Worm (Caenorhabditis elegans) whole organism, L4/young adult: ENCODE measurements around the gene ctsa-4.1.

Source experiments
- W03F9.2 ChIP-seq: fragments of 150-350 bp; optimal IDR thresholded peaks from 2 replicates; lab custom pipeline; 2014; ENCODE audit warnings: missing biosample characterization, missing genetic modification characterization
- dao-5 ChIP-seq: sonication (generic microtip); optimal IDR thresholded peaks from 2 replicates; lab custom pipeline; 2016; ENCODE audit warnings: missing genotype, missing genetic modification characterization, moderate library complexity, missing compliant biosample characterization
- him-1 ChIP-seq: sonication (generic microtip); optimal IDR thresholded peaks from 2 replicates; lab custom pipeline; 2016; ENCODE audit warnings: missing genotype, missing genetic modification reagents, missing genetic modification characterization, missing compliant biosample characterization

DNA sequence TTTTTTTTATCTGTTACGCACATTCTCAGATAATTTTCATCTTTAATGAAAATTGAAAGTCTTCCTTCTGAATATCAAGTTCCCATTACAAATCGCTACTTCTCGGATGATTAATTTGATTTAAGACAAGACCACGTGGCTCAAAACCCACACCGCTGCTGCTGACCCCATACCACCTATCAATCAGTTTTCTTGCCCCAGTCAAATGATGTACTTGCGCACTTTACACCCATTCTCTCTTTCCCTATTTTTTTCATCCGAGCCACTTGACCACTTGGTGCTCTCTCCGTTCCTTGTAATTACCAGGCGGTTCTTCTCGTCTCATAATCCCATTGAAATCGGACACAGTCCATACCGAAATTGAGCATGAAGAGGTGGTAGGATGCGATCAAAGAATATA is 27.2 kb downstream of the ctsa-4.1 start:
- TF ChIP-seq him-1 (tag; lab: Kevin White, UChicago) (no peak), dao-5 (tag; lab: Kevin White, UChicago) (no peak), W03F9.2 (tag; lab: Kevin White, UChicago) (no peak)
